Fruit fly (Drosophila melanogaster) whole organism, adult: ENCODE data around the gene CG14882.

ENCODE experiments used
- CG11617 ChIP-seq: fragments of 200-800 bp; sonication (Bioruptor generic); optimal IDR thresholded peaks from 2 replicates; lab custom pipeline; 2017; ENCODE audit warnings: mild to moderate bottlenecking, missing biosample characterization, missing genetic modification reagents, missing genetic modification characterization
- CG12768 ChIP-seq: fragments of 200-800 bp; sonication (Bioruptor generic); optimal IDR thresholded peaks from 2 replicates; lab custom pipeline; 2017; ENCODE audit warnings: missing biosample characterization, missing genetic modification characterization, mild to moderate bottlenecking, moderate library complexity, missing genetic modification reagents
- CG33017 ChIP-seq: fragments of 200-800 bp; sonication (Bioruptor generic); optimal IDR thresholded peaks from 2 replicates; lab custom pipeline; 2018; ENCODE audit warnings: missing biosample characterization, mild to moderate bottlenecking, missing genetic modification characterization, moderate library complexity
- CG5204 ChIP-seq: fragments of 200-800 bp; sonication (Bioruptor generic); optimal IDR thresholded peaks from 2 replicates; lab custom pipeline; 2016; ENCODE audit warnings: missing biosample characterization, missing genetic modification characterization
- CG7101 ChIP-seq: fragments of 200-800 bp; sonication (Bioruptor generic); optimal IDR thresholded peaks from 2 replicates; lab custom pipeline; 2018; ENCODE audit warnings: missing biosample characterization, mild to moderate bottlenecking, missing genetic modification characterization, moderate library complexity
- Clk ChIP-seq: fragments of 200-800 bp; sonication (Bioruptor generic); optimal IDR thresholded peaks from 2 replicates; lab custom pipeline; 2017; ENCODE audit warnings: missing biosample characterization, missing genetic modification characterization
- Hr96 ChIP-seq: fragments of 200-800 bp; sonication (Bioruptor generic); optimal IDR thresholded peaks from 2 replicates; lab custom pipeline; 2016; ENCODE audit warnings: missing biosample characterization, missing genetic modification characterization
- bab1 ChIP-seq: fragments of 200-800 bp; sonication (Bioruptor generic); optimal IDR thresholded peaks from 3 replicates; lab custom pipeline; 2019; ENCODE audit warnings: missing biosample characterization, mild to moderate bottlenecking, missing genetic modification characterization, moderate library complexity
- cnc ChIP-seq, 2 experiments: fragments of >200 bp; optimal IDR thresholded peaks; 2 replicates each; lab custom pipeline; 2017
- kay ChIP-seq: fragments of 200-800 bp; sonication (Bioruptor generic); peaks from one replicate; lab custom pipeline; 2016; ENCODE audit warnings: missing biosample characterization, missing genetic modification characterization, borderline replicate concordance
- ovo ChIP-seq: fragments of 200-800 bp; sonication (Bioruptor generic); optimal IDR thresholded peaks from 2 replicates; lab custom pipeline; 2016; ENCODE audit warnings: missing biosample characterization, missing genetic modification characterization
- pad ChIP-seq: fragments of 200-800 bp; sonication (Bioruptor generic); optimal IDR thresholded peaks from 3 replicates; lab custom pipeline; 2017; ENCODE audit warnings: missing biosample characterization, missing genetic modification characterization, mild to moderate bottlenecking, moderate library complexity, missing genetic modification reagents
- toe ChIP-seq: fragments of 200-800 bp; sonication (Bioruptor generic); optimal IDR thresholded peaks from 2 replicates; lab custom pipeline; 2016; ENCODE audit warnings: missing biosample characterization, missing genetic modification characterization

- TF ChIP-seq cnc (optimal IDR thresholded peaks at IDR 0.05; lab: Kevin White, UChicago) (no peak), pad (no peak), CG33017 (tag; lab: Kevin White, UChicago) (no peak), CG12768 (no peak), ovo (no peak), Clk (GFP tag; lab: Kevin White, UChicago) (no peak), kay (GFP tag; lab: Kevin White, UChicago) (no peak), CG7101 (tag; lab: Kevin White, UChicago) (no peak), CG5204 (no peak), Hr96 (no peak), toe (no peak), bab1 (GFP tag; lab: Kevin White, UChicago) (no peak), CG11617 (GFP tag; lab: Kevin White, UChicago) (no peak)
Observed at dm6 chr3R:16413734-16414133, 29.3 kb upstream of the CG14882 start.
